Worm (Caenorhabditis elegans): ENCODE results near the gene C03B1.14.

DNA sequence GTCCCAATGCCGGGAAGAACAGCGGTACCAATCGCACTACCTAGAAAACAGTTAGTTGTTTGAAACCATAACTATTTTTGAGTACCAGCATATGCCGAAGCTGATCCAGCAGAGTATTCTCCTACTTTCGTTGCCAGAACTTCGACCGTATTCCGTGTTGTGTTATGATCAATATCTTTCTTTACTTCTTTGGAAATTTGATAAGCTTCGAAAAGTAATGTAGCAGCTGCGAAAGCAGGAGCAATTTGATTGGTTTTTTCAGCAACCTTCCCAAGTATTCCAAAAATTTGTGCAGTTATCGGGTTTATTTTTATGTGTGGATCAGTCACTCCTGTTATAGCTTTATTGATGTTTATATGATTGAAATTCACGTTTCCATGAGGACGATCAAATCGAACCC is 481 bp downstream of the C03B1.14 start:
- TF ChIP-seq dao-5 (tag; optimal IDR thresholded peaks at IDR 0.05) (no peak), him-1 (tag; optimal IDR thresholded peaks at IDR 0.05) (no peak), W03F9.2 (tag; optimal IDR thresholded peaks at IDR 0.05) (no peak)

Measured in whole organism, L4/young adult.